Fruit fly (Drosophila melanogaster): ENCODE measurements around the gene FoxK.

The FoxK gene

dm6 chr3L:11064689-11065088, 55.9 kb downstream of the FoxK start, which contains the start of the genes CG32075, CG45101 and SuUR (continued):
- peak; percentile 74 for TF ChIP-seq gsb-n (tag; optimal IDR thresholded peaks at IDR 0.05)
- TF ChIP-seq MTF-1 (GFP tag; optimal IDR thresholded peaks at IDR 0.05; ENCODE audit: borderline replicate concordance), result no peak
- TF ChIP-seq bbx (GFP tag; IDR thresholded peaks at IDR 0.05; ENCODE audit: partially characterized antibody), result no peak
- TF ChIP-seq dimm (GFP tag; IDR thresholded peaks at IDR 0.05), result 0 out of 2 replicates have a peak, but pooled peaks have one; percentile 7
- TF ChIP-seq Tbp (GFP tag; optimal IDR thresholded peaks at IDR 0.05), result no peak
- peak; percentile 94 for TF ChIP-seq CG30403 (GFP tag; optimal IDR thresholded peaks at IDR 0.05)
- peak; percentile 80 for TF ChIP-seq CG32767 (GFP tag; IDR thresholded peaks at IDR 0.05)
- TF ChIP-seq Camta (GFP tag; optimal IDR thresholded peaks at IDR 0.05), result peak; percentile 89
- peak; percentile 86 for TF ChIP-seq vfl (GFP tag; optimal IDR thresholded peaks at IDR 0.05)
- peak; percentile 89 for TF ChIP-seq ken (GFP tag; IDR thresholded peaks at IDR 0.05)
- peak; percentile 55; the same call in 1 of the 2 replicates for TF ChIP-seq dan (GFP tag; IDR thresholded peaks at IDR 0.05)
- peak; percentile 94 for TF ChIP-seq row (GFP tag; IDR thresholded peaks at IDR 0.05)
- peak; percentile 84 for TF ChIP-seq dm (GFP tag; optimal IDR thresholded peaks at IDR 0.05)
- peak; percentile 69 for TF ChIP-seq CG1792 (GFP tag; optimal IDR thresholded peaks at IDR 0.05)
- no peak for TF ChIP-seq crol (GFP tag; IDR thresholded peaks at IDR 0.05)
- TF ChIP-seq CG11723 (GFP tag; optimal IDR thresholded peaks at IDR 0.05), result peak; percentile 67
- peak; percentile 36 for TF ChIP-seq fd102C (GFP tag; optimal IDR thresholded peaks at IDR 0.05)
- TF ChIP-seq nom (GFP tag; optimal IDR thresholded peaks at IDR 0.05), result peak; percentile 42
- TF ChIP-seq Sox102F (GFP tag; optimal IDR thresholded peaks at IDR 0.05), result peak; percentile 91
- TF ChIP-seq CG12659 (GFP tag; optimal IDR thresholded peaks at IDR 0.05), result peak; percentile 94
- peak; percentile 70 for TF ChIP-seq NK7.1 (GFP tag; optimal IDR thresholded peaks at IDR 0.05)
- TF ChIP-seq sens-2 (GFP tag; IDR thresholded peaks at IDR 0.05), result peak; percentile 65
- TF ChIP-seq CG9817 (tag; optimal IDR thresholded peaks at IDR 0.05), result peak; percentile 88
- no peak for TF ChIP-seq Dip2 (GFP tag; IDR thresholded peaks at IDR 0.05)
- peak; percentile 94 for TF ChIP-seq Hsf (GFP tag; optimal IDR thresholded peaks at IDR 0.05)
- TF ChIP-seq CG13296 (GFP tag; optimal IDR thresholded peaks at IDR 0.05), result peak; percentile 79
- peak; percentile 88 for TF ChIP-seq jumu (GFP tag; optimal IDR thresholded peaks at IDR 0.05)
- no peak for TF ChIP-seq Dfd (GFP tag; optimal IDR thresholded peaks at IDR 0.05)
- TF ChIP-seq CG2678 (tag; optimal IDR thresholded peaks at IDR 0.05), result peak; percentile 87
- peak; percentile 86 for TF ChIP-seq C15 (GFP tag; IDR thresholded peaks at IDR 0.05)
- TF ChIP-seq gro (GFP tag; optimal IDR thresholded peaks at IDR 0.05), result peak; percentile 77
- peak in 1 of 2 experiments; percentile 69 for TF ChIP-seq insv (GFP tag; optimal IDR thresholded peaks at IDR 0.05)
- TF ChIP-seq rib (GFP tag; IDR thresholded peaks at IDR 0.05), result peak; percentile 74
- no peak for TF ChIP-seq wek (GFP tag; optimal IDR thresholded peaks at IDR 0.05)
- TF ChIP-seq Dbx (GFP tag; IDR thresholded peaks at IDR 0.05), result peak; percentile 91
- TF ChIP-seq H2.0 (GFP tag; IDR thresholded peaks at IDR 0.05), result peak; percentile 90
- TF ChIP-seq ara (GFP tag; IDR thresholded peaks at IDR 0.05), result peak; percentile 83
- TF ChIP-seq CG12942 (GFP tag; optimal IDR thresholded peaks at IDR 0.05), result peak; percentile 94
- TF ChIP-seq D19B (GFP tag; optimal IDR thresholded peaks at IDR 0.05), result peak; percentile 72
- peak; percentile 69; the same call in 1 of the 2 replicates for TF ChIP-seq Nf-YA (GFP tag; IDR thresholded peaks at IDR 0.05)
- peak; percentile 34; the same call in 1 of the 2 replicates for TF ChIP-seq onecut (GFP tag; IDR thresholded peaks at IDR 0.05)
- peak; percentile 67 for TF ChIP-seq Taf1 (GFP tag; IDR thresholded peaks at IDR 0.05)
- peak; percentile 76 for TF ChIP-seq CG10979 (tag; optimal IDR thresholded peaks at IDR 0.05)
- peak; percentile 51 for TF ChIP-seq disco-r (GFP tag; optimal IDR thresholded peaks at IDR 0.05)
- TF ChIP-seq tap (tag; optimal IDR thresholded peaks at IDR 0.05), result peak; percentile 61
- peak; percentile 88 for TF ChIP-seq grau (tag; optimal IDR thresholded peaks at IDR 0.05)
- peak; percentile 59 for TF ChIP-seq Vsx1 (GFP tag; optimal IDR thresholded peaks at IDR 0.05)
- peak; percentile 58 for TF ChIP-seq Ravus (GFP tag; IDR thresholded peaks at IDR 0.05)
- TF ChIP-seq CG10543 (GFP tag; optimal IDR thresholded peaks at IDR 0.05), result peak; percentile 90
- TF ChIP-seq lab (GFP tag; optimal IDR thresholded peaks at IDR 0.05), result peak; percentile 81
- peak; percentile 70 for TF ChIP-seq Optix (GFP tag; IDR thresholded peaks at IDR 0.05)
